Worm (Caenorhabditis elegans): ENCODE measurements around the gene srz-9.

ce11 chrIII:1271378-1271926 is 7.7 kb downstream of the srz-9 start, which contains the start of gene fbxa-31:
- TF ChIP-seq unc-62 (GFP tag; optimal IDR thresholded peaks at IDR 0.05) (no peak), sup-37 (GFP tag; optimal IDR thresholded peaks at IDR 0.05) (no peak), ceh-63 (GFP tag; optimal IDR thresholded peaks at IDR 0.05) (no peak), snpc-4 (tag; optimal IDR thresholded peaks at IDR 0.05) (no peak), ama-1 (optimal IDR thresholded peaks at IDR 0.05) (no peak), nhr-12 (tag; optimal IDR thresholded peaks at IDR 0.05) (no peak), alr-1 (tag; optimal IDR thresholded peaks at IDR 0.05; ENCODE audit: borderline replicate concordance) (no peak), ceh-90 (tag; optimal IDR thresholded peaks at IDR 0.05) (no peak), zag-1 (tag; optimal IDR thresholded peaks at IDR 0.05) (no peak), ceh-82 (tag; optimal IDR thresholded peaks at IDR 0.05) (no peak), pax-3 (tag; optimal IDR thresholded peaks at IDR 0.05) (no peak), fos-1 (tag; optimal IDR thresholded peaks at IDR 0.05) (no peak), ztf-11 (tag; optimal IDR thresholded peaks at IDR 0.05) (no peak)

All from whole organism, L1 larva.